Worm (Caenorhabditis elegans) whole organism, L2 larva: Measurements from ENCODE around the gene F10E9.12.

Experiments used
- ama-1 ChIP-seq: fragments of 150-350 bp; optimal IDR thresholded peaks from 2 replicates; lab custom pipeline; 2018; ENCODE audit warnings: inconsistent platforms
- snpc-4 ChIP-seq: fragments of 150-350 bp; optimal IDR thresholded peaks from 2 replicates; lab custom pipeline; 2014; ENCODE audit warnings: missing biosample characterization, missing genetic modification characterization

ce11 chrIII:8320183-8320582 is 4.2 kb upstream of the F10E9.12 start, which contains the start of gene F10E9.10:
- TF ChIP-seq snpc-4 (no peak), ama-1 (lab: Kevin White, UChicago) (no peak)
